Fruit fly (Drosophila melanogaster): ENCODE data around the gene MED30.

Gene MED30

dm6 chr3L:654019-654418, at the start of gene MED30, which contains the start of gene Rev1 (continued):
- TF ChIP-seq slp2 (GFP tag; optimal IDR thresholded peaks at IDR 0.05) = peak; percentile 95
- TF ChIP-seq CG6854 (GFP tag; optimal IDR thresholded peaks at IDR 0.05) = peak; percentile 85
- peak; percentile 97 for TF ChIP-seq Xbp1 (GFP tag; optimal IDR thresholded peaks at IDR 0.05)
- TF ChIP-seq eyg (GFP tag; optimal IDR thresholded peaks at IDR 0.05) = peak; percentile 95
- TF ChIP-seq tx (GFP tag; optimal IDR thresholded peaks at IDR 0.05) = peak; percentile 97
- peak; percentile 80 for TF ChIP-seq C15 (GFP tag; IDR thresholded peaks at IDR 0.05)
- peak; percentile 97 for TF ChIP-seq dpn (GFP tag; optimal IDR thresholded peaks at IDR 0.05)
- peak; percentile 96 for TF ChIP-seq ems (GFP tag; optimal IDR thresholded peaks at IDR 0.05)
- peak; percentile 94 for TF ChIP-seq Fer2 (tag; optimal IDR thresholded peaks at IDR 0.05)
- TF ChIP-seq slou (GFP tag; optimal IDR thresholded peaks at IDR 0.05) = peak; percentile 92
- TF ChIP-seq tgo (GFP tag; IDR thresholded peaks at IDR 0.05) = peak; percentile 89
- peak; percentile 91 for TF ChIP-seq Atf3 (GFP tag; optimal IDR thresholded peaks at IDR 0.05)
- 0 out of 2 replicates have a peak, but pooled peaks have one; percentile 5 for TF ChIP-seq Lim3 (GFP tag; IDR thresholded peaks at IDR 0.05)
- TF ChIP-seq CG10431 (GFP tag; optimal IDR thresholded peaks at IDR 0.05) = peak; percentile 67
- no peak for TF ChIP-seq br (optimal IDR thresholded peaks at IDR 0.05)
- TF ChIP-seq Dbx (GFP tag; IDR thresholded peaks at IDR 0.05) = peak; percentile 94
- peak; percentile 43 for TF ChIP-seq Elba2 (GFP tag; optimal IDR thresholded peaks at IDR 0.05)
- TF ChIP-seq CG18599 (GFP tag; optimal IDR thresholded peaks at IDR 0.05) = peak; percentile 96
- peak; percentile 90 for TF ChIP-seq en (GFP tag; optimal IDR thresholded peaks at IDR 0.05)
- TF ChIP-seq salm (tag; optimal IDR thresholded peaks at IDR 0.05) = peak; percentile 81
- TF ChIP-seq ab (GFP tag; optimal IDR thresholded peaks at IDR 0.05) = peak; percentile 89
- peak in 1 of 2 experiments; percentile 83 for TF ChIP-seq Eip74EF (GFP tag; optimal IDR thresholded peaks at IDR 0.05)
- TF ChIP-seq H15 (GFP tag; IDR thresholded peaks at IDR 0.05) = peak; percentile 88
- TF ChIP-seq HmgD (GFP tag; optimal IDR thresholded peaks at IDR 0.05) = peak; percentile 93
- TF ChIP-seq onecut (GFP tag; IDR thresholded peaks at IDR 0.05) = peak; percentile 83
- TF ChIP-seq CG11695 (GFP tag; IDR thresholded peaks at IDR 0.05) = peak; percentile 69; the same call in 2 of the 3 replicates
- peak; percentile 75 for TF ChIP-seq org-1 (GFP tag; optimal IDR thresholded peaks at IDR 0.05)
- no peak for TF ChIP-seq eve (GFP tag; optimal IDR thresholded peaks at IDR 0.05)
- TF ChIP-seq CG6254 (GFP tag; optimal IDR thresholded peaks at IDR 0.05) = peak; percentile 71
- peak; percentile 86 for TF ChIP-seq CG6272 (GFP tag; IDR thresholded peaks at IDR 0.05)
- peak; percentile 97 for TF ChIP-seq vfl (GFP tag; optimal IDR thresholded peaks at IDR 0.05)
- peak; percentile 80 for TF ChIP-seq ftz-f1 (GFP tag; optimal IDR thresholded peaks at IDR 0.05)
- no peak; the same call in 2 of the 3 replicates for TF ChIP-seq zen2 (GFP tag; IDR thresholded peaks at IDR 0.05; ENCODE audit: partially characterized antibody)
- peak; percentile 84 for TF ChIP-seq seq (GFP tag; IDR thresholded peaks at IDR 0.05)
- peak; percentile 95 for TF ChIP-seq CG10654 (GFP tag; optimal IDR thresholded peaks at IDR 0.05)
- TF ChIP-seq knrl (GFP tag; IDR thresholded peaks at IDR 0.05; ENCODE audit: partially characterized antibody) = 0 out of 3 replicates have a peak, but pooled peaks have one; percentile 29
- TF ChIP-seq CG15073 (GFP tag; optimal IDR thresholded peaks at IDR 0.05) = peak; percentile 64
- peak; percentile 91 for TF ChIP-seq lmd (GFP tag; IDR thresholded peaks at IDR 0.05)
- TF ChIP-seq CG1603 (tag; optimal IDR thresholded peaks at IDR 0.05) = peak; percentile 92
- peak; percentile 85 for TF ChIP-seq chm (GFP tag; IDR thresholded peaks at IDR 0.05)
- peak; percentile 82 for TF ChIP-seq CG2889 (GFP tag; IDR thresholded peaks at IDR 0.05)
- peak; percentile 87 for TF ChIP-seq E2f2 (GFP tag; IDR thresholded peaks at IDR 0.05)
- TF ChIP-seq CG2129 (GFP tag; IDR thresholded peaks at IDR 0.05; ENCODE audit: partially characterized antibody) = no peak
- peak; percentile 80 for TF ChIP-seq Dp (GFP tag; optimal IDR thresholded peaks at IDR 0.05)
- peak; percentile 93 for TF ChIP-seq tup (GFP tag; optimal IDR thresholded peaks at IDR 0.05)
- peak; percentile 84 for TF ChIP-seq E2f1 (GFP tag; IDR thresholded peaks at IDR 0.05)
- peak; percentile 95 for TF ChIP-seq her (GFP tag; optimal IDR thresholded peaks at IDR 0.05)
- 0 out of 2 replicates have a peak, but pooled peaks have one; percentile 55 for TF ChIP-seq sens-2 (GFP tag; IDR thresholded peaks at IDR 0.05)
- TF ChIP-seq disco-r (GFP tag; optimal IDR thresholded peaks at IDR 0.05) = peak; percentile 86
- no peak for TF ChIP-seq Lpt (GFP tag; optimal IDR thresholded peaks at IDR 0.05)
- peak; percentile 98 for TF ChIP-seq mam (GFP tag; optimal IDR thresholded peaks at IDR 0.05)
- peak; percentile 77 for TF ChIP-seq CG11560 (tag; IDR thresholded peaks at IDR 0.05)

Measured in whole organism, embryonic.